Fruit fly (Drosophila melanogaster): ENCODE measurements around the gene CG31668.

- no peak for TF ChIP-seq Myc (optimal IDR thresholded peaks at IDR 0.05)
- TF ChIP-seq psq (optimal IDR thresholded peaks at IDR 0.05), result no peak
- TF ChIP-seq ttk (optimal IDR thresholded peaks at IDR 0.05), result no peak
Observed at dm6 chr2L:2193357-2193780, 12.6 kb downstream of the CG31668 start.
